Fruit fly (Drosophila melanogaster) whole organism, embryonic: ENCODE data around the gene ppk24.
A peak's percentile ranks its signal among the peaks of the same experiment; 100 is the strongest.

Experiments
- Abd-B ChIP-seq: fragments of 200-800 bp; sonication (Bioruptor generic); optimal IDR thresholded peaks from 2 replicates; lab custom pipeline; 2018; ENCODE audit warnings: missing biosample characterization, mild to moderate bottlenecking, missing genetic modification characterization, moderate library complexity
- B-H2 ChIP-seq: fragments of 200-800 bp; sonication (Bioruptor generic); optimal IDR thresholded peaks from 2 replicates; lab custom pipeline; 2018; ENCODE audit warnings: missing biosample characterization, mild to moderate bottlenecking, missing genetic modification characterization
- CG10147 ChIP-seq: fragments of 200-800 bp; sonication (Bioruptor generic); optimal IDR thresholded peaks from 2 replicates; lab custom pipeline; 2019; ENCODE audit warnings: missing biosample characterization, mild to moderate bottlenecking, missing genetic modification characterization, moderate library complexity
- CG11247 ChIP-seq: fragments of 200-800 bp; sonication (Bioruptor generic); IDR thresholded peaks from 2 replicates; pipeline ENCODE4 v1.3.6; 2022; ENCODE audit warnings: missing biosample characterization, missing genetic modification characterization
- CG11504 ChIP-seq: fragments of 200-800 bp; sonication (Bioruptor generic); optimal IDR thresholded peaks from 3 replicates; lab custom pipeline; 2019; ENCODE audit warnings: missing biosample characterization, mild to moderate bottlenecking, missing genetic modification characterization, moderate library complexity
- CG12155 ChIP-seq: fragments of 200-800 bp; sonication (Bioruptor generic); optimal IDR thresholded peaks from 3 replicates; lab custom pipeline; 2016; ENCODE audit warnings: missing biosample characterization, missing genetic modification characterization
- CG12391 ChIP-seq: fragments of 200-800 bp; sonication (Bioruptor generic); optimal IDR thresholded peaks from 3 replicates; lab custom pipeline; 2018; ENCODE audit warnings: missing biosample characterization, mild to moderate bottlenecking, missing genetic modification characterization, moderate library complexity
- CG12659 ChIP-seq: fragments of 200-800 bp; sonication (Bioruptor generic); optimal IDR thresholded peaks from 3 replicates; lab custom pipeline; 2017; ENCODE audit warnings: mild to moderate bottlenecking, missing biosample characterization, missing genetic modification reagents, missing genetic modification characterization
- CG12744 ChIP-seq: fragments of 200-800 bp; sonication (Bioruptor generic); optimal IDR thresholded peaks from 2 replicates; lab custom pipeline; 2016; ENCODE audit warnings: missing biosample characterization, missing genetic modification characterization
- CG13775 ChIP-seq: fragments of 200-800 bp; sonication (Bioruptor generic); optimal IDR thresholded peaks from 3 replicates; lab custom pipeline; 2017; ENCODE audit warnings: missing biosample characterization, mild to moderate bottlenecking, missing genetic modification characterization
- CG14710 ChIP-seq: fragments of 200-800 bp; sonication (Bioruptor generic); optimal IDR thresholded peaks from 3 replicates; lab custom pipeline; 2019; ENCODE audit warnings: missing biosample characterization, mild to moderate bottlenecking, missing genetic modification characterization, moderate library complexity
- CG15269 ChIP-seq: fragments of 200-800 bp; sonication (Bioruptor generic); optimal IDR thresholded peaks from 2 replicates; lab custom pipeline; 2018; ENCODE audit warnings: missing biosample characterization, mild to moderate bottlenecking, missing genetic modification characterization, moderate library complexity
- CG15601 ChIP-seq: fragments of 200-800 bp; sonication (Bioruptor generic); optimal IDR thresholded peaks from 3 replicates; lab custom pipeline; 2019; ENCODE audit warnings: missing biosample characterization, mild to moderate bottlenecking, missing genetic modification characterization, moderate library complexity
- CG1603 ChIP-seq: fragments of 200-800 bp; sonication (Bioruptor generic); optimal IDR thresholded peaks from 2 replicates; lab custom pipeline; 2019; ENCODE audit warnings: missing biosample characterization, mild to moderate bottlenecking, missing genetic modification characterization, moderate library complexity
- CG17359 ChIP-seq: fragments of 200-800 bp; sonication (Bioruptor generic); optimal IDR thresholded peaks from 3 replicates; lab custom pipeline; 2018; ENCODE audit warnings: missing biosample characterization, mild to moderate bottlenecking, missing genetic modification characterization, moderate library complexity
- CG18599 ChIP-seq: fragments of 200-800 bp; sonication (Bioruptor generic); optimal IDR thresholded peaks from 3 replicates; lab custom pipeline; 2017; ENCODE audit warnings: missing biosample characterization, missing genetic modification characterization, mild to moderate bottlenecking, moderate library complexity, missing genetic modification reagents
- CG2120 ChIP-seq: fragments of 200-800 bp; sonication (Bioruptor generic); optimal IDR thresholded peaks from 3 replicates; lab custom pipeline; 2016; ENCODE audit warnings: missing biosample characterization, missing genetic modification characterization
- CG2712 ChIP-seq: fragments of 200-800 bp; optimal IDR thresholded peaks from 3 replicates; lab custom pipeline; 2019; ENCODE audit warnings: missing biosample characterization, mild to moderate bottlenecking, missing genetic modification characterization, moderate library complexity
- CG31365 ChIP-seq: fragments of 200-800 bp; sonication (Bioruptor generic); optimal IDR thresholded peaks from 2 replicates; lab custom pipeline; 2018; ENCODE audit warnings: missing biosample characterization, mild to moderate bottlenecking, missing genetic modification characterization
- CG31441 ChIP-seq: fragments of 200-800 bp; sonication (Bioruptor generic); IDR thresholded peaks from 2 replicates; pipeline ENCODE4 v1.3.6; 2022; ENCODE audit warnings: missing biosample characterization, missing genetic modification characterization
- CG34422 ChIP-seq: fragments of 200-800 bp; sonication (Bioruptor generic); IDR thresholded peaks from 3 replicates; pipeline ENCODE4 v1.3.6; 2022; ENCODE audit warnings: missing biosample characterization, missing genetic modification characterization
- CG4282 ChIP-seq: fragments of 200-800 bp; sonication (Bioruptor generic); optimal IDR thresholded peaks from 2 replicates; lab custom pipeline; 2016; ENCODE audit warnings: missing biosample characterization, missing genetic modification characterization
- CG8281 ChIP-seq: fragments of 200-800 bp; sonication (Bioruptor generic); optimal IDR thresholded peaks from 2 replicates; lab custom pipeline; 2018; ENCODE audit warnings: missing biosample characterization, mild to moderate bottlenecking, missing genetic modification characterization, moderate library complexity
- CoRest ChIP-seq: fragments of 200-800 bp; sonication (Bioruptor generic); optimal IDR thresholded peaks from 3 replicates; lab custom pipeline; 2018; ENCODE audit warnings: missing biosample characterization, mild to moderate bottlenecking, missing genetic modification characterization, moderate library complexity
- D19A ChIP-seq: fragments of 200-800 bp; optimal IDR thresholded peaks from 3 replicates; lab custom pipeline; 2019; ENCODE audit warnings: missing biosample characterization, mild to moderate bottlenecking, missing genetic modification characterization, moderate library complexity
- H15 ChIP-seq: fragments of 200-800 bp; sonication (Bioruptor generic); IDR thresholded peaks from 3 replicates; pipeline ENCODE4 v1.3.6; 2022; ENCODE audit warnings: missing biosample characterization, missing genetic modification characterization
- Max ChIP-seq: fragments of 200-800 bp; sonication (Bioruptor generic); optimal IDR thresholded peaks from 2 replicates; lab custom pipeline; 2016; ENCODE audit warnings: missing biosample characterization, mild to moderate bottlenecking, missing genetic modification characterization
- Mes4 ChIP-seq: fragments of 200-800 bp; sonication (Bioruptor generic); optimal IDR thresholded peaks from 2 replicates; lab custom pipeline; 2016; ENCODE audit warnings: missing biosample characterization, missing genetic modification characterization
- Neu2 ChIP-seq: fragments of 200-800 bp; sonication (Bioruptor generic); optimal IDR thresholded peaks from 3 replicates; lab custom pipeline; 2016; ENCODE audit warnings: missing biosample characterization, missing genetic modification characterization, borderline replicate concordance
- Opbp ChIP-seq: fragments of 200-800 bp; sonication (Bioruptor generic); IDR thresholded peaks from 3 replicates; pipeline ENCODE4 v1.3.6; 2022; ENCODE audit warnings: missing biosample characterization, missing genetic modification characterization; ENCODE audit not compliant: partially characterized antibody
- Optix ChIP-seq: fragments of 200-800 bp; sonication (Bioruptor generic); IDR thresholded peaks from 3 replicates; pipeline ENCODE4 v1.3.6; 2022; ENCODE audit warnings: missing biosample characterization, missing genetic modification characterization
- PHDP ChIP-seq: fragments of 200-800 bp; sonication (Bioruptor generic); optimal IDR thresholded peaks from 3 replicates; lab custom pipeline; 2018; ENCODE audit warnings: missing biosample characterization, mild to moderate bottlenecking, missing genetic modification characterization, moderate library complexity
- Poxn ChIP-seq: fragments of 200-800 bp; sonication (Bioruptor generic); IDR thresholded peaks from 2 replicates; pipeline ENCODE4 v1.3.6; 2022; ENCODE audit warnings: missing biosample characterization, missing genetic modification characterization
- Vsx1 ChIP-seq: fragments of 200-800 bp; sonication (Bioruptor generic); optimal IDR thresholded peaks from 2 replicates; lab custom pipeline; 2017; ENCODE audit warnings: missing biosample characterization, mild to moderate bottlenecking, missing genetic modification characterization, missing genetic modification reagents
- dmrt99B ChIP-seq: fragments of 200-800 bp; sonication (Bioruptor generic); optimal IDR thresholded peaks from 2 replicates; lab custom pipeline; 2018; ENCODE audit warnings: missing biosample characterization, mild to moderate bottlenecking, missing genetic modification characterization, moderate library complexity
- eve ChIP-seq, 2 experiments: fragments of >200 bp; optimal IDR thresholded peaks; 2 replicates each; lab custom pipeline; 2017; ENCODE audit warnings: missing biosample characterization in 2 of 2, missing genetic modification characterization in 2 of 2
- fd96Cb ChIP-seq: fragments of 200-800 bp; sonication (Bioruptor generic); optimal IDR thresholded peaks from 2 replicates; lab custom pipeline; 2018; ENCODE audit warnings: missing biosample characterization, mild to moderate bottlenecking, missing genetic modification characterization, moderate library complexity
- fu2 ChIP-seq: fragments of 200-800 bp; sonication (Bioruptor generic); optimal IDR thresholded peaks from 2 replicates; lab custom pipeline; 2016; ENCODE audit warnings: missing biosample characterization, missing genetic modification characterization
- gem ChIP-seq: fragments of 200-800 bp; sonication (Bioruptor generic); optimal IDR thresholded peaks from 2 replicates; lab custom pipeline; 2019; ENCODE audit warnings: missing biosample characterization, mild to moderate bottlenecking, missing genetic modification characterization, moderate library complexity
- grn ChIP-seq: fragments of 200-800 bp; sonication (Bioruptor generic); optimal IDR thresholded peaks from 3 replicates; lab custom pipeline; 2017; ENCODE audit warnings: missing biosample characterization, missing genetic modification characterization
- lab ChIP-seq: fragments of 200-800 bp; sonication (Bioruptor generic); optimal IDR thresholded peaks from 3 replicates; lab custom pipeline; 2017; ENCODE audit warnings: missing biosample characterization, missing genetic modification characterization, mild to moderate bottlenecking, moderate library complexity, missing genetic modification reagents
- mirr ChIP-seq: fragments of 200-800 bp; sonication (Bioruptor generic); optimal IDR thresholded peaks from 3 replicates; lab custom pipeline; 2018; ENCODE audit warnings: missing biosample characterization, mild to moderate bottlenecking, missing genetic modification characterization
- nerfin-2 ChIP-seq: fragments of 200-800 bp; sonication (Bioruptor generic); IDR thresholded peaks from 2 replicates; pipeline ENCODE4 v1.3.6; 2022; ENCODE audit warnings: missing biosample characterization, missing genetic modification characterization; ENCODE audit not compliant: partially characterized antibody
- otp ChIP-seq: fragments of 200-800 bp; sonication (Bioruptor generic); IDR thresholded peaks from 3 replicates; pipeline ENCODE4, ENCODE4 v1.3.6; 2022; ENCODE audit warnings: missing biosample characterization, missing genetic modification characterization
- rib ChIP-seq: fragments of 200-800 bp; sonication (Bioruptor generic); IDR thresholded peaks from 2 replicates; pipeline ENCODE4 v1.3.6; 2022; ENCODE audit warnings: missing biosample characterization, missing genetic modification characterization
- row ChIP-seq: fragments of 200-800 bp; sonication (Bioruptor generic); IDR thresholded peaks from 3 replicates; pipeline ENCODE4 v1.3.6; 2022; ENCODE audit warnings: missing biosample characterization, missing genetic modification characterization
- schlank ChIP-seq: fragments of 200-800 bp; sonication (Bioruptor generic); optimal IDR thresholded peaks from 2 replicates; lab custom pipeline; 2018; ENCODE audit warnings: missing biosample characterization, mild to moderate bottlenecking, missing genetic modification characterization
- sima ChIP-seq: fragments of 200-800 bp; sonication (Bioruptor generic); optimal IDR thresholded peaks from 2 replicates; lab custom pipeline; 2016; ENCODE audit warnings: missing biosample characterization, missing genetic modification characterization
- so ChIP-seq: fragments of 200-800 bp; sonication (Bioruptor generic); IDR thresholded peaks from 3 replicates; pipeline ENCODE4 v1.3.6; 2022; ENCODE audit warnings: missing biosample characterization, missing genetic modification characterization
- trem ChIP-seq: fragments of 200-800 bp; optimal IDR thresholded peaks from 3 replicates; lab custom pipeline; 2019; ENCODE audit warnings: missing biosample characterization, mild to moderate bottlenecking, missing genetic modification characterization, moderate library complexity
- tx ChIP-seq: fragments of 200-800 bp; sonication (Bioruptor generic); optimal IDR thresholded peaks from 2 replicates; lab custom pipeline; 2016; ENCODE audit warnings: missing biosample characterization, missing genetic modification characterization

Gene ppk24

dm6 chr3R:31306454-31306853, 40.9 kb downstream of the ppk24 start (continued):
- TF ChIP-seq CG10147 (GFP tag; lab: Kevin White, UChicago) (no peak), CG8281 (tag; lab: Kevin White, UChicago) (no peak), CG31365 (tag; lab: Kevin White, UChicago) (no peak), otp (GFP tag; lab: Robert Waterston, UW) (no peak), tx (no peak), CG12659 (GFP tag; lab: Kevin White, UChicago) (no peak), H15 (GFP tag; lab: Robert Waterston, UW) (no peak), Max (GFP tag; lab: Kevin White, UChicago) (no peak), Abd-B (peak; percentile 0), CG11504 (tag; lab: Kevin White, UChicago) (peak; percentile 43), B-H2 (no peak), CG12744 (GFP tag; lab: Kevin White, UChicago) (no peak), Optix (GFP tag; lab: Robert Waterston, UW) (no peak), CG31441 (GFP tag; lab: Robert Waterston, UW) (0 out of 2 replicates have a peak, but pooled peaks have one; percentile 28), lab (GFP tag; lab: Kevin White, UChicago) (peak; percentile 39), row (GFP tag; lab: Robert Waterston, UW) (peak; percentile 52), Opbp (GFP tag; lab: Robert Waterston, UW) (no peak), Vsx1 (GFP tag; lab: Kevin White, UChicago) (peak; percentile 71), CG1603 (tag; lab: Kevin White, UChicago) (peak; percentile 40), rib (GFP tag; lab: Robert Waterston, UW) (no peak), so (GFP tag; lab: Robert Waterston, UW) (no peak), CG12155 (GFP tag; lab: Kevin White, UChicago) (no peak), Mes4 (GFP tag; lab: Kevin White, UChicago) (no peak), Neu2 (GFP tag; lab: Kevin White, UChicago) (no peak), D19A (tag; lab: Kevin White, UChicago) (peak; percentile 85), Poxn (GFP tag; lab: Robert Waterston, UW) (no peak), CG12391 (tag; lab: Kevin White, UChicago) (peak; percentile 1), CG15601 (no peak), PHDP (tag; lab: Kevin White, UChicago) (peak; percentile 6), CG11247 (GFP tag; lab: Robert Waterston, UW) (no peak), schlank (tag; lab: Kevin White, UChicago) (no peak), dmrt99B (tag; lab: Kevin White, UChicago) (peak; percentile 29), CG14710 (tag; lab: Kevin White, UChicago) (no peak), CG2712 (tag; lab: Kevin White, UChicago) (peak; percentile 18), mirr (GFP tag; lab: Kevin White, UChicago) (peak; percentile 37), grn (GFP tag; lab: Kevin White, UChicago) (peak; percentile 3), trem (tag; lab: Kevin White, UChicago) (no peak), sima (GFP tag; lab: Kevin White, UChicago) (no peak), CG18599 (GFP tag; lab: Kevin White, UChicago) (no peak), CG34422 (GFP tag; lab: Robert Waterston, UW) (no peak), CG4282 (GFP tag; lab: Kevin White, UChicago) (no peak), CG13775 (GFP tag; lab: Kevin White, UChicago) (no peak), eve (GFP tag; optimal IDR thresholded peaks at IDR 0.05; lab: Kevin White, UChicago) (no peak), CG15269 (tag; lab: Kevin White, UChicago) (peak; percentile 4), CG2120 (GFP tag; lab: Kevin White, UChicago) (peak; percentile 28), gem (tag; lab: Kevin White, UChicago) (peak; percentile 51), CoRest (tag; lab: Kevin White, UChicago) (peak; percentile 13), nerfin-2 (no peak), fu2 (GFP tag; lab: Kevin White, UChicago) (no peak), CG17359 (peak; percentile 11), fd96Cb (tag; lab: Kevin White, UChicago) (peak; percentile 32)
